Fruit fly (Drosophila melanogaster): ENCODE measurements around the gene Nup205.
A peak's percentile ranks its signal among the peaks of the same experiment; 100 is the strongest.

The Nup205 gene

dm6 chrX:19875059-19875458 is 23.0 kb downstream of the Nup205 start (continued):
- TF ChIP-seq CG14710 (tag; optimal IDR thresholded peaks at IDR 0.05) (peak; percentile 14), CG5180 (GFP tag; optimal IDR thresholded peaks at IDR 0.05) (peak; percentile 1), Med (GFP tag) (peak; percentile 71), CG8924 (tag; optimal IDR thresholded peaks at IDR 0.05) (peak; percentile 43), D19B (GFP tag; optimal IDR thresholded peaks at IDR 0.05) (no peak), CG7357 (GFP tag; IDR thresholded peaks at IDR 0.05) (0 out of 3 replicates have a peak, but pooled peaks have one; percentile 9), NfI (GFP tag; optimal IDR thresholded peaks at IDR 0.05) (peak; percentile 20), CG14441 (GFP tag; IDR thresholded peaks at IDR 0.05) (no peak), CG15601 (tag; optimal IDR thresholded peaks at IDR 0.05) (peak; percentile 27), CG18262 (tag; optimal IDR thresholded peaks at IDR 0.05) (peak; percentile 56), her (GFP tag; optimal IDR thresholded peaks at IDR 0.05) (no peak), Ptx1 (GFP tag; IDR thresholded peaks at IDR 0.05) (no peak), CG4282 (GFP tag; optimal IDR thresholded peaks at IDR 0.05) (no peak), CG17359 (tag; optimal IDR thresholded peaks at IDR 0.05) (peak; percentile 29), gcm (GFP tag; optimal IDR thresholded peaks at IDR 0.05) (peak; percentile 16), CG17361 (GFP tag; IDR thresholded peaks at IDR 0.05) (peak; percentile 45; the same call in 1 of the 3 replicates), sens (GFP tag) (peak; percentile 84), CG10147 (GFP tag; optimal IDR thresholded peaks at IDR 0.05) (peak; percentile 1), dm (GFP tag; optimal IDR thresholded peaks at IDR 0.05) (no peak), phol (tag; optimal IDR thresholded peaks at IDR 0.05) (peak; percentile 54), Taf1 (GFP tag; IDR thresholded peaks at IDR 0.05) (no peak), CG10267 (tag; optimal IDR thresholded peaks at IDR 0.05) (peak; percentile 26), CG12659 (GFP tag; optimal IDR thresholded peaks at IDR 0.05) (peak; percentile 30), CG12391 (tag; optimal IDR thresholded peaks at IDR 0.05) (peak; percentile 38), lmd (GFP tag; IDR thresholded peaks at IDR 0.05) (peak; percentile 9; the same call in 1 of the 2 replicates), PHDP (tag; optimal IDR thresholded peaks at IDR 0.05) (peak; percentile 56), Eip74EF (GFP tag; optimal IDR thresholded peaks at IDR 0.05) (peak in 1 of 2 experiments; percentile 5), D (optimal IDR thresholded peaks at IDR 0.05) (no peak), D (GFP tag; optimal IDR thresholded peaks at IDR 0.05) (peak; percentile 28), gfzf (GFP tag; optimal IDR thresholded peaks at IDR 0.05) (no peak), CG9437 (GFP tag; optimal IDR thresholded peaks at IDR 0.05) (peak; percentile 27), sima (GFP tag; optimal IDR thresholded peaks at IDR 0.05) (no peak), CG10274 (GFP tag; optimal IDR thresholded peaks at IDR 0.05) (no peak), CG6654 (GFP tag; optimal IDR thresholded peaks at IDR 0.05) (peak; percentile 10), Aef1 (GFP tag; IDR thresholded peaks at IDR 0.05) (no peak), Mrtf (GFP tag; IDR thresholded peaks at IDR 0.05) (no peak), CkIIα-i1 (GFP tag; IDR thresholded peaks at IDR 0.05) (no peak), H15 (GFP tag; IDR thresholded peaks at IDR 0.05) (no peak), CG10462 (GFP tag; optimal IDR thresholded peaks at IDR 0.05) (peak; percentile 5), CG31441 (GFP tag; IDR thresholded peaks at IDR 0.05) (peak; percentile 52), CG6689 (GFP tag; IDR thresholded peaks at IDR 0.05) (0 out of 2 replicates have a peak, but pooled peaks have one; percentile 30), Blimp-1 (GFP tag; optimal IDR thresholded peaks at IDR 0.05) (peak; percentile 56), org-1 (GFP tag; optimal IDR thresholded peaks at IDR 0.05) (peak; percentile 24), D19A (tag; optimal IDR thresholded peaks at IDR 0.05) (peak; percentile 44), CG4820 (GFP tag; optimal IDR thresholded peaks at IDR 0.05) (peak; percentile 7), Sox102F (GFP tag; optimal IDR thresholded peaks at IDR 0.05) (peak; percentile 61), hkb (optimal IDR thresholded peaks at IDR 0.05) (no peak), hkb (GFP tag; IDR thresholded peaks at IDR 0.05) (peak; percentile 26; the same call in 1 of the 2 replicates), Ssrp (tag; optimal IDR thresholded peaks at IDR 0.05) (peak; percentile 39), CG1529 (GFP tag; optimal IDR thresholded peaks at IDR 0.05) (peak; percentile 38), CG6254 (GFP tag; optimal IDR thresholded peaks at IDR 0.05) (peak; percentile 45)

Measured in whole organism, embryonic.